Worm (Caenorhabditis elegans) whole organism, mixed stage, embryonic: ENCODE measurements around the gene fbxc-17.
"Not testable (repeated sequence)": the region's sequence is repeated elsewhere in the genome, so short reads cannot be mapped to it uniquely, and the experiment has no call there.

Experiments used
- elt-1 ChIP-seq: sonication (generic microtip); optimal IDR thresholded peaks from 2 replicates; lab custom pipeline; 2017; ENCODE audit warnings: missing genetic modification characterization, mild to moderate bottlenecking, missing compliant biosample characterization, antibody characterized with exemption, moderate library complexity, borderline replicate concordance; ENCODE audit not compliant: insufficient read depth
- elt-3 ChIP-seq: fragments of 150-350 bp; optimal IDR thresholded peaks from 2 replicates; lab custom pipeline; 2014; ENCODE audit warnings: missing biosample characterization, missing genetic modification characterization
- lin-13 ChIP-seq: fragments of 150-350 bp; optimal IDR thresholded peaks from 2 replicates; lab custom pipeline; 2014; ENCODE audit warnings: missing biosample characterization, missing genetic modification characterization
- lin-32 ChIP-seq: fragments of 200-800 bp; sonication (Bioruptor generic); optimal IDR thresholded peaks from 2 replicates; lab custom pipeline; 2018; ENCODE audit warnings: mild to moderate bottlenecking, missing genetic modification characterization, missing compliant biosample characterization
- lsy-2 ChIP-seq: fragments of 150-350 bp; optimal IDR thresholded peaks from 2 replicates; lab custom pipeline; 2014; ENCODE audit warnings: missing biosample characterization, missing genetic modification characterization
- mep-1 ChIP-seq: fragments of 150-350 bp; optimal IDR thresholded peaks from 2 replicates; lab custom pipeline; 2017; ENCODE audit warnings: missing biosample characterization, missing genetic modification reagents, missing genetic modification characterization, inconsistent platforms
- nhr-12 ChIP-seq: fragments of 150-350 bp; optimal IDR thresholded peaks from 2 replicates; lab custom pipeline; 2014; ENCODE audit warnings: missing biosample characterization, missing genetic modification characterization
- nhr-237 ChIP-seq: fragments of 150-350 bp; optimal IDR thresholded peaks from 2 replicates; lab custom pipeline; 2014; ENCODE audit warnings: missing biosample characterization, missing genetic modification characterization
- nhr-28 ChIP-seq: fragments of 150-350 bp; optimal IDR thresholded peaks from 2 replicates; lab custom pipeline; 2014; ENCODE audit warnings: missing biosample characterization, missing genetic modification characterization
- pha-4 ChIP-seq: fragments of 150-350 bp; optimal IDR thresholded peaks from 2 replicates; lab custom pipeline; 2018; ENCODE audit warnings: missing biosample characterization, missing genetic modification reagents, missing genetic modification characterization
- snpc-4 ChIP-seq: fragments of 150-350 bp; optimal IDR thresholded peaks from 2 replicates; lab custom pipeline; 2014; ENCODE audit warnings: missing biosample characterization, missing genetic modification characterization
- unc-39 ChIP-seq: fragments of 150-350 bp; optimal IDR thresholded peaks from 2 replicates; lab custom pipeline; 2014; ENCODE audit warnings: missing biosample characterization, missing genetic modification characterization
- unc-62 ChIP-seq: fragments of 150-350 bp; optimal IDR thresholded peaks from 2 replicates; lab custom pipeline; 2014; ENCODE audit warnings: missing biosample characterization, missing genetic modification reagents, missing genetic modification characterization

- TF ChIP-seq mep-1 (tag; lab: Kevin White, UChicago); nhr-12; snpc-4; nhr-28 (tag; lab: Kevin White, UChicago); lin-32 (GFP tag; lab: Kevin White, UChicago); lsy-2 (tag; lab: Kevin White, UChicago); pha-4; lin-13; unc-62 (GFP tag; lab: Kevin White, UChicago); nhr-237 (tag; lab: Kevin White, UChicago); elt-1 (tag; lab: Kevin White, UChicago); elt-3; unc-39 (tag; lab: Kevin White, UChicago): not testable (repeated sequence)
Measured at ce11 chrII:1024684-1025083, 45.6 kb upstream of the fbxc-17 start, which contains the start of gene btb-11.
